Worm (Caenorhabditis elegans) whole organism, L3 larva: Measurements from ENCODE around the gene mics-1.

ENCODE experiments used
- R02D3.7 ChIP-seq: fragments of 150-350 bp; optimal IDR thresholded peaks from 2 replicates; lab custom pipeline; 2014; ENCODE audit warnings: missing biosample characterization, missing genetic modification characterization
- aly-2 ChIP-seq: fragments of 150-350 bp; optimal IDR thresholded peaks from 2 replicates; lab custom pipeline; 2014; ENCODE audit warnings: missing biosample characterization, missing genetic modification characterization
- ama-1 ChIP-seq: fragments of 150-350 bp; optimal IDR thresholded peaks from 2 replicates; lab custom pipeline; 2018
- ceh-82 ChIP-seq: fragments of 150-350 bp; optimal IDR thresholded peaks from 2 replicates; lab custom pipeline; 2014; ENCODE audit warnings: missing biosample characterization, missing genetic modification characterization
- ceh-9 ChIP-seq: sonication (generic microtip); optimal IDR thresholded peaks from 2 replicates; lab custom pipeline; 2018; ENCODE audit warnings: missing biosample characterization, missing genetic modification characterization
- daf-12 ChIP-seq: fragments of 150-350 bp; optimal IDR thresholded peaks from 2 replicates; lab custom pipeline; 2014; ENCODE audit warnings: missing biosample characterization, missing genetic modification reagents, missing genetic modification characterization
- egl-27 ChIP-seq: sonication (generic microtip); optimal IDR thresholded peaks from 4 replicates; lab custom pipeline; 2017; ENCODE audit warnings: missing biosample characterization, missing genetic modification reagents, missing genetic modification characterization
- elt-1 ChIP-seq: fragments of 150-350 bp; optimal IDR thresholded peaks from 2 replicates; lab custom pipeline; 2014; ENCODE audit warnings: missing biosample characterization, missing genetic modification characterization
- elt-2 ChIP-seq: sonication (generic microtip); optimal IDR thresholded peaks from 2 replicates; lab custom pipeline; 2016; ENCODE audit warnings: missing genetic modification reagents, mild to moderate bottlenecking, missing genetic modification characterization, missing compliant biosample characterization
- elt-3 ChIP-seq, 3 experiments: fragments of 150-350 bp in 1 of 3; sonication (generic microtip) in 2 of 3; optimal IDR thresholded peaks; 2 replicates in 2 of 3; 4 replicates in 1 of 3; lab custom pipeline; 2014 to 2017; ENCODE audit warnings: missing biosample characterization in 3 of 3, missing genetic modification characterization in 3 of 3
- eor-1 ChIP-seq, 2 experiments: fragments of 150-350 bp; optimal IDR thresholded peaks; 2 replicates each; lab custom pipeline; 2014 to 2018; ENCODE audit warnings: missing biosample characterization in 2 of 2, missing genetic modification characterization in 2 of 2
- fkh-10 ChIP-seq: sonication (generic microtip); optimal IDR thresholded peaks from 2 replicates; lab custom pipeline; 2017; ENCODE audit warnings: missing biosample characterization, missing genetic modification reagents, missing genetic modification characterization
- fkh-2 ChIP-seq: fragments of 150-350 bp; optimal IDR thresholded peaks from 2 replicates; lab custom pipeline; 2014; ENCODE audit warnings: missing biosample characterization, missing genetic modification reagents, missing genetic modification characterization
- hmg-11 ChIP-seq: sonication (generic microtip); optimal IDR thresholded peaks from 2 replicates; lab custom pipeline; 2016; ENCODE audit warnings: missing genetic modification characterization, missing compliant biosample characterization
- lin-15B ChIP-seq: fragments of 150-350 bp; optimal IDR thresholded peaks from 2 replicates; lab custom pipeline; 2014; ENCODE audit warnings: missing biosample characterization, missing genetic modification characterization
- lsy-12 ChIP-seq: sonication (generic microtip); optimal IDR thresholded peaks from 2 replicates; lab custom pipeline; 2016; ENCODE audit warnings: mild to moderate bottlenecking, missing genetic modification characterization, missing compliant biosample characterization
- mml-1 ChIP-seq: fragments of 150-350 bp; sonication (generic microtip); optimal IDR thresholded peaks from 3 replicates; lab custom pipeline; 2014; ENCODE audit warnings: missing biosample characterization, missing genetic modification characterization
- nfya-1 ChIP-seq: sonication (generic microtip); optimal IDR thresholded peaks from 2 replicates; lab custom pipeline; 2017; ENCODE audit warnings: missing genetic modification characterization, mild to moderate bottlenecking, missing compliant biosample characterization, antibody characterized with exemption, moderate library complexity; ENCODE audit not compliant: insufficient read depth
- nhr-23 ChIP-seq: fragments of 150-350 bp; optimal IDR thresholded peaks from 2 replicates; lab custom pipeline; 2014; ENCODE audit warnings: missing biosample characterization, missing genetic modification reagents, missing genetic modification characterization
- nhr-43 ChIP-seq: sonication (generic microtip); optimal IDR thresholded peaks from 2 replicates; lab custom pipeline; 2016; ENCODE audit warnings: mild to moderate bottlenecking, missing genetic modification characterization, missing compliant biosample characterization; ENCODE audit not compliant: poor library complexity, severe bottlenecking
- nhr-76 ChIP-seq: fragments of 150-350 bp; sonication (generic microtip); optimal IDR thresholded peaks from 5 replicates; lab custom pipeline; 2014; ENCODE audit warnings: missing biosample characterization, missing genetic modification characterization
- pha-4 ChIP-seq: fragments of 150-350 bp; optimal IDR thresholded peaks from 2 replicates; lab custom pipeline; 2014; ENCODE audit warnings: missing biosample characterization, missing genetic modification reagents, missing genetic modification characterization
- pqm-1 ChIP-seq: fragments of 150-350 bp; optimal IDR thresholded peaks from 2 replicates; lab custom pipeline; 2017; ENCODE audit warnings: missing biosample characterization, missing genetic modification characterization, inconsistent platforms
- skn-1 ChIP-seq: fragments of 150-350 bp; optimal IDR thresholded peaks from 2 replicates; lab custom pipeline; 2014; ENCODE audit warnings: missing biosample characterization, missing genetic modification characterization
- unc-39 ChIP-seq: sonication (generic microtip); optimal IDR thresholded peaks from 4 replicates; lab custom pipeline; 2017; ENCODE audit warnings: missing biosample characterization, missing genetic modification characterization
- unc-62 ChIP-seq: fragments of 150-350 bp; sonication (generic microtip); optimal IDR thresholded peaks from 4 replicates; lab custom pipeline; 2014; ENCODE audit warnings: missing biosample characterization, missing genetic modification reagents, missing genetic modification characterization
- zag-1 ChIP-seq: fragments of 150-350 bp; optimal IDR thresholded peaks from 2 replicates; lab custom pipeline; 2014; ENCODE audit warnings: missing biosample characterization, missing genetic modification characterization
- ztf-11 ChIP-seq: fragments of 150-350 bp; optimal IDR thresholded peaks from 2 replicates; lab custom pipeline; 2014; ENCODE audit warnings: missing biosample characterization, missing genetic modification characterization

The mics-1 gene

ce11 chrV:10536095-10536691, 41.9 kb downstream of the mics-1 start, which contains the start of gene ppm-1.A:
ppm-1.A (minus strand) TSS chrV:10536388.
- TF ChIP-seq fkh-2 = no peak
- TF ChIP-seq unc-62 (GFP tag; lab: Kevin White, UChicago) = no peak
- no peak for TF ChIP-seq nhr-43 (tag; lab: Kevin White, UChicago)
- TF ChIP-seq daf-12 (tag; lab: Kevin White, UChicago) = no peak
- TF ChIP-seq pha-4 (tag; lab: Kevin White, UChicago) = peak; percentile 23
- TF ChIP-seq nhr-76 (tag; lab: Kevin White, UChicago) = no peak
- TF ChIP-seq elt-2 (tag; lab: Kevin White, UChicago) = peak; percentile 37
- no peak for TF ChIP-seq aly-2 (tag; lab: Kevin White, UChicago)
- peak; percentile 20 for TF ChIP-seq nhr-23 (tag; lab: Kevin White, UChicago)
- TF ChIP-seq lsy-12 (tag; lab: Kevin White, UChicago) = no peak
- no peak for TF ChIP-seq R02D3.7 (tag; lab: Kevin White, UChicago)
- peak; percentile 35 for TF ChIP-seq pqm-1 (tag; lab: Kevin White, UChicago)
- TF ChIP-seq nfya-1 (tag; lab: Kevin White, UChicago) = no peak
- TF ChIP-seq mml-1 (tag; lab: Kevin White, UChicago) = peak; percentile 46
- no peak for TF ChIP-seq eor-1 (tag; optimal IDR thresholded peaks at IDR 0.05; lab: Kevin White, UChicago)
- no peak for TF ChIP-seq egl-27 (tag; lab: Kevin White, UChicago)
- TF ChIP-seq, all 47 proteins: peak for 5

- no peak for TF ChIP-seq lin-15B
- TF ChIP-seq skn-1 (tag; lab: Kevin White, UChicago) = no peak
- TF ChIP-seq hmg-11 (tag; lab: Kevin White, UChicago) = no peak
- TF ChIP-seq nfya-1 (tag; lab: Kevin White, UChicago) = peak; percentile 9
- TF ChIP-seq fkh-10 (GFP tag; lab: Kevin White, UChicago) = no peak
- TF ChIP-seq ztf-11 (tag; lab: Kevin White, UChicago) = no peak
- TF ChIP-seq unc-39 (tag; lab: Kevin White, UChicago) = no peak
- peak; percentile 49 for TF ChIP-seq pha-4 (tag; lab: Kevin White, UChicago)
- no peak for TF ChIP-seq zag-1
- peak; percentile 66 for TF ChIP-seq pqm-1 (tag; lab: Kevin White, UChicago)
- peak; percentile 35 for TF ChIP-seq elt-2 (tag; lab: Kevin White, UChicago)
- TF ChIP-seq ama-1 = peak; percentile 3
- TF ChIP-seq, all 47 proteins: peak for 5
These were observed 42.8 kb downstream of the mics-1 start for ce11 chrV:10535325-10535724.

- TF ChIP-seq elt-3 (tag; optimal IDR thresholded peaks at IDR 0.05; lab: Kevin White, UChicago) = no peak
- no peak for TF ChIP-seq nhr-23 (tag; lab: Kevin White, UChicago)
- no peak for TF ChIP-seq ceh-82 (tag; lab: Kevin White, UChicago)
These were observed 45.4 kb downstream of the mics-1 start, which contains the start of gene txt-10 for ce11 chrV:10532725-10533124. txt-10 (minus strand) TSS chrV:10532825.

- TF ChIP-seq mml-1 (tag; lab: Kevin White, UChicago) (no peak), elt-1 (tag; lab: Kevin White, UChicago) (peak; percentile 2), nhr-23 (tag; lab: Kevin White, UChicago) (peak; percentile 76)
These were observed 48.5 kb downstream of the mics-1 start for ce11 chrV:10529600-10529999.

- TF ChIP-seq nhr-23 (tag; lab: Kevin White, UChicago) (peak; percentile 15), ceh-9 (tag; lab: Kevin White, UChicago) (no peak)
These were observed 49.6 kb downstream of the mics-1 start, which contains the start of gene F25D1.3 for ce11 chrV:10528500-10528899. F25D1.3 (plus strand) TSS chrV:10528724.
